Worm (Caenorhabditis elegans) whole organism, mixed stage, embryonic: ENCODE results near the gene R74.7.

ENCODE experiments used
- blmp-1 ChIP-seq: fragments of 150-350 bp; optimal IDR thresholded peaks from 2 replicates; lab custom pipeline; 2014; ENCODE audit warnings: missing biosample characterization, missing genetic modification characterization
- elt-1 ChIP-seq: sonication (generic microtip); optimal IDR thresholded peaks from 2 replicates; lab custom pipeline; 2017; ENCODE audit warnings: missing genetic modification characterization, mild to moderate bottlenecking, missing compliant biosample characterization, antibody characterized with exemption, moderate library complexity, borderline replicate concordance; ENCODE audit not compliant: insufficient read depth
- elt-3 ChIP-seq: fragments of 150-350 bp; optimal IDR thresholded peaks from 2 replicates; lab custom pipeline; 2014; ENCODE audit warnings: missing biosample characterization, missing genetic modification characterization
- hlh-1 ChIP-seq: fragments of 150-350 bp; optimal IDR thresholded peaks from 2 replicates; lab custom pipeline; 2014; ENCODE audit warnings: missing biosample characterization, missing genetic modification reagents, missing genetic modification characterization
- lin-13 ChIP-seq: fragments of 150-350 bp; optimal IDR thresholded peaks from 2 replicates; lab custom pipeline; 2014; ENCODE audit warnings: missing biosample characterization, missing genetic modification characterization
- nhr-237 ChIP-seq: fragments of 150-350 bp; optimal IDR thresholded peaks from 2 replicates; lab custom pipeline; 2014; ENCODE audit warnings: missing biosample characterization, missing genetic modification characterization
- nhr-76 ChIP-seq: sonication (generic microtip); optimal IDR thresholded peaks from 2 replicates; lab custom pipeline; 2017; ENCODE audit warnings: missing biosample characterization, missing genetic modification characterization
- unc-39 ChIP-seq: fragments of 150-350 bp; optimal IDR thresholded peaks from 2 replicates; lab custom pipeline; 2014; ENCODE audit warnings: missing biosample characterization, missing genetic modification characterization
- zip-8 ChIP-seq: fragments of 150-350 bp; optimal IDR thresholded peaks from 2 replicates; lab custom pipeline; 2014; ENCODE audit warnings: missing biosample characterization, missing genetic modification characterization

DNA sequence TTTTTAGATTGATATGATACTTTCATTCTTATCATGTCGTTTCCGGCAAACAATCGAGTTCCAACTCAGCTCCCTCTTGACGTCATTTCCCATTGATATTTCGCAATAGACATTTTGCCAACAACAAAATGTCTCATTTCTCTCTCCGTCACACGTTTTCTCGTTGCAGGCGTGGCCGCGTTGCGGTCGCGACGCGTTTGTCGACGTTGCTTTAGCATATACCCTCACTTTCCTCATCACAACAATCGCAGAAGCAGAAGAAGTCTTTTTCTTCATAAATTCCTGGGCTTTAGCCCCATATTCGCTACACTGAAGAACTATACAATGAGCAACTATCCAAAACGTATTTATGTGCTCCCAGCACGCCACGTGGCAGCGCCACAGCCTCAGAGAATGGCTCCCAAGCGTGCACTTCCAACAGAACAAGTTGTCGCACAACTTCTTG is 10.5 kb upstream of the R74.7 start, which contains the start of gene xbp-1:
- peak; percentile 29 for TF ChIP-seq lin-13
- peak; percentile 41 for TF ChIP-seq hlh-1 (tag; lab: Kevin White, UChicago)
- peak; percentile 73 for TF ChIP-seq nhr-237 (tag; lab: Kevin White, UChicago)
- TF ChIP-seq elt-3: peak; percentile 20
- no peak for TF ChIP-seq unc-39 (tag; lab: Kevin White, UChicago)
- TF ChIP-seq blmp-1 (tag; lab: Kevin White, UChicago): no peak
- TF ChIP-seq nhr-76 (tag; lab: Kevin White, UChicago): no peak
- no peak for TF ChIP-seq elt-1
- peak; percentile 10 for TF ChIP-seq zip-8 (tag; lab: Kevin White, UChicago)
